Worm (Caenorhabditis elegans) whole organism, L1 larva: ENCODE data around the gene R05H5.7.

Experiments
- C04F5.9 ChIP-seq: sonication (generic microtip); optimal IDR thresholded peaks from 2 replicates; lab custom pipeline; 2016; ENCODE audit warnings: missing genetic modification characterization, missing compliant biosample characterization
- C16A3.4 ChIP-seq: fragments of 150-350 bp; optimal IDR thresholded peaks from 2 replicates; lab custom pipeline; 2014; ENCODE audit warnings: missing biosample characterization, missing genetic modification characterization
- C34B4.2 ChIP-seq: sonication (generic microtip); optimal IDR thresholded peaks from 2 replicates; lab custom pipeline; 2017; ENCODE audit warnings: mild to moderate bottlenecking, missing genetic modification characterization, missing compliant biosample characterization
- F16B12.6 ChIP-seq: fragments of 150-350 bp; optimal IDR thresholded peaks from 2 replicates; lab custom pipeline; 2014; ENCODE audit warnings: missing biosample characterization, missing genetic modification characterization
- aha-1 ChIP-seq: fragments of 150-350 bp; optimal IDR thresholded peaks from 2 replicates; lab custom pipeline; 2014; ENCODE audit warnings: missing biosample characterization, missing genetic modification characterization
- ama-1 ChIP-seq: fragments of 150-350 bp; optimal IDR thresholded peaks from 2 replicates; lab custom pipeline; 2014
- blmp-1 ChIP-seq: fragments of 150-350 bp; optimal IDR thresholded peaks from 2 replicates; lab custom pipeline; 2014; ENCODE audit warnings: missing biosample characterization, missing genetic modification characterization
- ceh-8 ChIP-seq: fragments of 200-800 bp; sonication (Bioruptor generic); optimal IDR thresholded peaks from 2 replicates; lab custom pipeline; 2018; ENCODE audit warnings: mild to moderate bottlenecking, missing genetic modification characterization, moderate library complexity, missing compliant biosample characterization
- ceh-82 ChIP-seq, 3 experiments: fragments of 150-350 bp in 1 of 3; sonication (generic microtip) in 2 of 3; optimal IDR thresholded peaks; 2 replicates each; lab custom pipeline; 2014 to 2017; ENCODE audit warnings: missing biosample characterization in 3 of 3, missing genetic modification characterization in 3 of 3
- ceh-88 ChIP-seq: fragments of 200-800 bp; sonication (Bioruptor generic); IDR thresholded peaks from 2 replicates; pipeline ENCODE4 v1.3.6; 2022; ENCODE audit warnings: missing genetic modification characterization, missing compliant biosample characterization
- ceh-90 ChIP-seq: sonication (generic microtip); optimal IDR thresholded peaks from 2 replicates; lab custom pipeline; 2016; ENCODE audit warnings: missing genetic modification characterization, missing compliant biosample characterization
- dpl-1 ChIP-seq, 3 experiments: fragments of 150-350 bp in 2 of 3; sonication (generic microtip) in 1 of 3; optimal IDR thresholded peaks; 2 replicates each; lab custom pipeline; 2014 to 2017; ENCODE audit warnings: missing biosample characterization in 3 of 3, missing genetic modification characterization in 3 of 3, missing genetic modification reagents in 3 of 3
- efl-1 ChIP-seq, 4 experiments: fragments of 150-350 bp; optimal IDR thresholded peaks in 3 of 4; peaks in 1 of 4; 1 replicate in 1 of 4; 2 replicates in 3 of 4; lab custom pipeline; 2014; ENCODE audit warnings: missing biosample characterization in 2 of 4, missing genetic modification characterization in 2 of 4, missing genetic modification reagents in 2 of 4
- egl-13 ChIP-seq: sonication (generic microtip); optimal IDR thresholded peaks from 2 replicates; lab custom pipeline; 2016; ENCODE audit warnings: missing genotype, missing genetic modification reagents, missing genetic modification characterization, missing compliant biosample characterization
- elt-3 ChIP-seq, 6 experiments: fragments of 150-350 bp in 1 of 6; sonication (generic microtip); optimal IDR thresholded peaks; 2 replicates each; lab custom pipeline; 2017 to 2018; ENCODE audit warnings: missing biosample characterization in 6 of 6, missing genetic modification characterization in 6 of 6, inconsistent platforms in 1 of 6
- ets-5 ChIP-seq: fragments of 200-800 bp; sonication (Bioruptor generic); IDR thresholded peaks from 2 replicates; pipeline ENCODE4 v1.3.6; 2022; ENCODE audit warnings: missing genetic modification characterization, missing compliant biosample characterization
- fkh-10 ChIP-seq: sonication (generic microtip); optimal IDR thresholded peaks from 2 replicates; lab custom pipeline; 2017; ENCODE audit warnings: missing biosample characterization, missing genetic modification reagents, missing genetic modification characterization
- fkh-4 ChIP-seq: sonication (generic microtip); optimal IDR thresholded peaks from 2 replicates; lab custom pipeline; 2016; ENCODE audit warnings: missing compliant biosample characterization, missing genetic modification characterization, borderline replicate concordance
- fkh-8 ChIP-seq: sonication (generic microtip); optimal IDR thresholded peaks from 2 replicates; lab custom pipeline; 2016; ENCODE audit warnings: mild to moderate bottlenecking, missing genetic modification characterization, missing compliant biosample characterization
- grh-1 ChIP-seq: fragments of 200-800 bp; sonication (Bioruptor generic); IDR thresholded peaks from 2 replicates; pipeline ENCODE4 v1.3.6; 2022; ENCODE audit warnings: missing genetic modification reagents, missing genetic modification characterization, missing compliant biosample characterization
- hlh-17 ChIP-seq: fragments of 200-800 bp; sonication (Bioruptor generic); optimal IDR thresholded peaks from 2 replicates; lab custom pipeline; 2018; ENCODE audit warnings: missing genetic modification characterization, mild to moderate bottlenecking, missing compliant biosample characterization, moderate library complexity, borderline replicate concordance
- irx-1 ChIP-seq: sonication (generic microtip); optimal IDR thresholded peaks from 2 replicates; lab custom pipeline; 2016; ENCODE audit warnings: missing genetic modification characterization, missing compliant biosample characterization
- lin-13 ChIP-seq: fragments of 150-350 bp; optimal IDR thresholded peaks from 2 replicates; lab custom pipeline; 2014; ENCODE audit warnings: missing biosample characterization, missing genetic modification reagents, missing genetic modification characterization
- lin-14 ChIP-seq: fragments of 200-800 bp; sonication (Bioruptor generic); optimal IDR thresholded peaks from 2 replicates; lab custom pipeline; 2018; ENCODE audit warnings: mild to moderate bottlenecking, missing genetic modification characterization, moderate library complexity, missing compliant biosample characterization
- lin-35 ChIP-seq, 2 experiments: fragments of 150-350 bp; optimal IDR thresholded peaks; 2 replicates each; lab custom pipeline; 2014; ENCODE audit warnings: missing biosample characterization in 2 of 2, missing genetic modification characterization in 2 of 2, missing genetic modification reagents in 2 of 2
- lin-39 ChIP-seq: fragments of 150-350 bp; optimal IDR thresholded peaks from 2 replicates; lab custom pipeline; 2014; ENCODE audit warnings: missing biosample characterization, missing genetic modification reagents, missing genetic modification characterization
- lsy-2 ChIP-seq, 2 experiments: fragments of 150-350 bp; optimal IDR thresholded peaks; 2 replicates each; lab custom pipeline; 2014; ENCODE audit warnings: missing biosample characterization in 2 of 2, missing genetic modification characterization in 2 of 2
- mab-9 ChIP-seq: fragments of 200-800 bp; sonication (Bioruptor generic); IDR thresholded peaks from 2 replicates; pipeline ENCODE4 v1.3.6; 2022; ENCODE audit warnings: missing genetic modification reagents, missing genetic modification characterization, missing compliant biosample characterization
- mef-2 ChIP-seq: fragments of 150-350 bp; optimal IDR thresholded peaks from 2 replicates; lab custom pipeline; 2014; ENCODE audit warnings: missing biosample characterization, missing genetic modification characterization
- mep-1 ChIP-seq: fragments of 150-350 bp; optimal IDR thresholded peaks from 2 replicates; lab custom pipeline; 2014; ENCODE audit warnings: missing biosample characterization, missing genetic modification characterization
- nhr-12 ChIP-seq: sonication (generic microtip); optimal IDR thresholded peaks from 2 replicates; lab custom pipeline; 2017; ENCODE audit warnings: missing biosample characterization, missing genetic modification characterization
- nhr-19 ChIP-seq: fragments of 200-800 bp; sonication (Bioruptor generic); conservative IDR thresholded peaks from 2 replicates; pipeline ENCODE4 v1.3.6; 2022; ENCODE audit warnings: missing genetic modification characterization, missing compliant biosample characterization
- nhr-28 ChIP-seq: fragments of 150-350 bp; optimal IDR thresholded peaks from 2 replicates; lab custom pipeline; 2014; ENCODE audit warnings: missing biosample characterization, missing genetic modification characterization
- nhr-76 ChIP-seq: sonication (generic microtip); optimal IDR thresholded peaks from 2 replicates; lab custom pipeline; 2017; ENCODE audit warnings: missing biosample characterization, missing genetic modification characterization
- nhr-84 ChIP-seq: sonication (generic microtip); optimal IDR thresholded peaks from 2 replicates; lab custom pipeline; 2017; ENCODE audit warnings: missing biosample characterization, missing genetic modification characterization
- nhr-85 ChIP-seq: sonication (generic microtip); peaks from one replicate; lab custom pipeline; 2016; ENCODE audit warnings: missing genetic modification characterization, inconsistent platforms, missing compliant biosample characterization
- nhr-90 ChIP-seq: sonication (generic microtip); optimal IDR thresholded peaks from 2 replicates; lab custom pipeline; 2016; ENCODE audit warnings: mild to moderate bottlenecking, missing genetic modification characterization, missing compliant biosample characterization; ENCODE audit not compliant: poor library complexity
- pax-3 ChIP-seq: fragments of 200-800 bp; sonication (Bioruptor generic); optimal IDR thresholded peaks from 2 replicates; lab custom pipeline; 2018; ENCODE audit warnings: mild to moderate bottlenecking, missing genetic modification characterization, moderate library complexity, missing compliant biosample characterization
- pqm-1 ChIP-seq: sonication (generic microtip); optimal IDR thresholded peaks from 3 replicates; lab custom pipeline; 2017; ENCODE audit warnings: missing biosample characterization, missing genetic modification characterization
- rnt-1 ChIP-seq: sonication (generic microtip); optimal IDR thresholded peaks from 2 replicates; lab custom pipeline; 2016; ENCODE audit warnings: mild to moderate bottlenecking, missing genetic modification characterization, moderate library complexity, missing compliant biosample characterization
- skn-1 ChIP-seq: fragments of 150-350 bp; optimal IDR thresholded peaks from 2 replicates; lab custom pipeline; 2014; ENCODE audit warnings: missing biosample characterization, missing genetic modification characterization
- snpc-4 ChIP-seq: fragments of 150-350 bp; optimal IDR thresholded peaks from 2 replicates; lab custom pipeline; 2014; ENCODE audit warnings: missing biosample characterization, missing genetic modification characterization
- snu-23 ChIP-seq: sonication (generic microtip); optimal IDR thresholded peaks from 2 replicates; lab custom pipeline; 2016; ENCODE audit warnings: missing genetic modification characterization, missing compliant biosample characterization
- sox-4 ChIP-seq: sonication (generic microtip); optimal IDR thresholded peaks from 2 replicates; lab custom pipeline; 2016; ENCODE audit warnings: missing genetic modification characterization, missing compliant biosample characterization
- swsn-7 ChIP-seq: sonication (generic microtip); optimal IDR thresholded peaks from 2 replicates; lab custom pipeline; 2016; ENCODE audit warnings: missing genetic modification characterization, missing compliant biosample characterization
- unc-130 ChIP-seq: fragments of 150-350 bp; optimal IDR thresholded peaks from 2 replicates; lab custom pipeline; 2017; ENCODE audit warnings: missing biosample characterization, missing genetic modification characterization, inconsistent platforms
- unc-62 ChIP-seq: fragments of 150-350 bp; optimal IDR thresholded peaks from 2 replicates; lab custom pipeline; 2014; ENCODE audit warnings: missing biosample characterization, missing genetic modification reagents, missing genetic modification characterization
- xbp-1 ChIP-seq: sonication (generic microtip); optimal IDR thresholded peaks from 2 replicates; lab custom pipeline; 2016; ENCODE audit warnings: missing genetic modification characterization, missing compliant biosample characterization
- zip-4 ChIP-seq: fragments of 200-800 bp; sonication (Bioruptor generic); optimal IDR thresholded peaks from 2 replicates; lab custom pipeline; 2018; ENCODE audit warnings: mild to moderate bottlenecking, missing genetic modification characterization, moderate library complexity, missing compliant biosample characterization
- ztf-11 ChIP-seq, 2 experiments: sonication (generic microtip); optimal IDR thresholded peaks; 2 replicates each; lab custom pipeline; 2016 to 2017; ENCODE audit warnings: missing genetic modification characterization in 2 of 2, missing biosample characterization in 1 of 2, missing compliant biosample characterization in 1 of 2
- ztf-4 ChIP-seq: fragments of 150-350 bp; optimal IDR thresholded peaks from 2 replicates; lab custom pipeline; 2014; ENCODE audit warnings: missing biosample characterization, missing genetic modification characterization

R05H5.7 gene

ce11 chrII:10174338-10174737, 18.0 kb upstream of the R05H5.7 start, which contains the start of gene F33H1.4 (continued):
- TF ChIP-seq dpl-1 (GFP tag; optimal IDR thresholded peaks at IDR 0.05; lab: Kevin White, UChicago) = peak; percentile 27 to 50 (median 50)
- TF ChIP-seq nhr-19 (GFP tag; lab: Robert Waterston, UW) = peak; percentile 17
- TF ChIP-seq nhr-85 (tag; lab: Kevin White, UChicago) = peak; percentile 64
- TF ChIP-seq aha-1 (tag; lab: Kevin White, UChicago) = no peak
- peak; percentile 98 for TF ChIP-seq lin-13 (GFP tag; lab: Kevin White, UChicago)
- TF ChIP-seq nhr-12 (tag; lab: Kevin White, UChicago) = no peak
- TF ChIP-seq snu-23 (GFP tag; lab: Kevin White, UChicago) = peak; percentile 65
- peak; percentile 3 for TF ChIP-seq skn-1 (tag; lab: Kevin White, UChicago)
- no peak for TF ChIP-seq nhr-76 (tag; lab: Kevin White, UChicago)
- TF ChIP-seq nhr-90 = peak; percentile 28
- TF ChIP-seq sox-4 (tag; lab: Kevin White, UChicago) = no peak
- TF ChIP-seq blmp-1 (tag; lab: Kevin White, UChicago) = peak; percentile 91
- peak in 2 of 3 experiments; percentile 20 to 57 for TF ChIP-seq ceh-82 (tag; optimal IDR thresholded peaks at IDR 0.05; lab: Kevin White, UChicago)
- TF ChIP-seq egl-13 (tag; lab: Kevin White, UChicago) = no peak
- TF ChIP-seq ceh-90 = no peak
- TF ChIP-seq efl-1 (optimal IDR thresholded peaks at IDR 0.05; lab: Kevin White, UChicago) = peak; percentile 68 to 84
- peak; percentile 50 to 95 for TF ChIP-seq efl-1 (GFP tag; optimal IDR thresholded peaks at IDR 0.05 in 1 of 2; lab: Kevin White, UChicago)
- peak; percentile 35 for TF ChIP-seq swsn-7 (tag; lab: Kevin White, UChicago)
- no peak for TF ChIP-seq ztf-11 (tag; optimal IDR thresholded peaks at IDR 0.05; lab: Kevin White, UChicago)
- TF ChIP-seq unc-130 = no peak
- TF ChIP-seq grh-1 (GFP tag; lab: Robert Waterston, UW) = no peak
- TF ChIP-seq hlh-17 = no peak
- TF ChIP-seq C16A3.4 (tag; lab: Kevin White, UChicago) = no peak
- TF ChIP-seq F16B12.6 (tag; lab: Kevin White, UChicago) = peak; percentile 23
- peak; percentile 50 for TF ChIP-seq fkh-8 (tag; lab: Kevin White, UChicago)
- TF ChIP-seq C04F5.9 = no peak
- TF ChIP-seq lsy-2 (tag; optimal IDR thresholded peaks at IDR 0.05; lab: Kevin White, UChicago) = peak; percentile 83 to 97
- peak; percentile 30 for TF ChIP-seq zip-4
- TF ChIP-seq ama-1 (lab: Kevin White, UChicago) = no peak
- no peak for TF ChIP-seq fkh-10 (GFP tag; lab: Kevin White, UChicago)
- TF ChIP-seq ceh-88 = no peak
- peak; percentile 62 to 74 for TF ChIP-seq lin-35 (GFP tag; optimal IDR thresholded peaks at IDR 0.05; lab: Kevin White, UChicago)

- TF ChIP-seq ceh-8 (GFP tag; lab: Kevin White, UChicago) = no peak
- TF ChIP-seq nhr-12 (tag; lab: Kevin White, UChicago) = no peak
- no peak for TF ChIP-seq ztf-4
- no peak for TF ChIP-seq unc-62 (GFP tag; lab: Kevin White, UChicago)
- no peak for TF ChIP-seq fkh-4
- TF ChIP-seq rnt-1 (tag; lab: Kevin White, UChicago) = no peak
- no peak for TF ChIP-seq mef-2 (tag; lab: Kevin White, UChicago)
- no peak for TF ChIP-seq lin-35 (GFP tag; optimal IDR thresholded peaks at IDR 0.05; lab: Kevin White, UChicago)
- no peak for TF ChIP-seq C34B4.2 (tag; lab: Kevin White, UChicago)
- TF ChIP-seq xbp-1 = no peak
- no peak for TF ChIP-seq blmp-1 (tag; lab: Kevin White, UChicago)
Measured at ce11 chrII:10182634-10183033, 9.7 kb upstream of the R05H5.7 start, which contains the start of gene srd-1. srd-1 (minus strand) TSS chrII:10182734.

ce11 chrII:10187808-10188207, 4.5 kb upstream of the R05H5.7 start, which contains the start of gene srd-2:
srd-2 (minus strand) TSS chrII:10187908.
- TF ChIP-seq nhr-28 (tag; lab: Kevin White, UChicago) (no peak), irx-1 (tag; lab: Kevin White, UChicago) (no peak), ets-5 (GFP tag; lab: Robert Waterston, UW) (no peak), fkh-4 (no peak), lin-14 (GFP tag; lab: Kevin White, UChicago) (no peak), pqm-1 (tag; lab: Kevin White, UChicago) (no peak), pax-3 (tag; lab: Kevin White, UChicago) (no peak), lin-13 (GFP tag; lab: Kevin White, UChicago) (no peak), lin-39 (tag; lab: Kevin White, UChicago) (no peak), unc-130 (no peak), nhr-84 (no peak), elt-3 (tag; optimal IDR thresholded peaks at IDR 0.05; lab: Kevin White, UChicago) (no peak), mab-9 (GFP tag; lab: Robert Waterston, UW) (no peak), grh-1 (GFP tag; lab: Robert Waterston, UW) (no peak), snpc-4 (tag; lab: Kevin White, UChicago) (no peak), mep-1 (no peak), ztf-11 (tag; optimal IDR thresholded peaks at IDR 0.05; lab: Kevin White, UChicago) (no peak)
- TF ChIP-seq, all 84 proteins: peak for 0
